Fruit fly (Drosophila melanogaster) whole organism, prepupa: ENCODE data around the gene CG4133.

Source experiments
- Blimp-1 ChIP-seq: fragments of 200-800 bp; sonication (Bioruptor generic); optimal IDR thresholded peaks from 3 replicates; lab custom pipeline; 2017; ENCODE audit warnings: missing biosample characterization, missing genetic modification characterization, mild to moderate bottlenecking, moderate library complexity, missing genetic modification reagents
- CG10631 ChIP-seq: fragments of 200-800 bp; sonication (Bioruptor generic); optimal IDR thresholded peaks from 2 replicates; lab custom pipeline; 2016; ENCODE audit warnings: missing biosample characterization, missing genetic modification characterization
- CG10669 ChIP-seq: fragments of 200-800 bp; sonication (Bioruptor generic); optimal IDR thresholded peaks from 3 replicates; lab custom pipeline; 2018; ENCODE audit warnings: missing biosample characterization, mild to moderate bottlenecking, missing genetic modification characterization, moderate library complexity
- CG11294 ChIP-seq: fragments of 200-800 bp; sonication (Bioruptor generic); IDR thresholded peaks from 2 replicates; pipeline ENCODE4 v1.3.6; 2022; ENCODE audit warnings: missing biosample characterization, missing genetic modification characterization
- CG11762 ChIP-seq: fragments of 200-800 bp; sonication (Bioruptor generic); optimal IDR thresholded peaks from 3 replicates; lab custom pipeline; 2016; ENCODE audit warnings: missing biosample characterization, missing genetic modification characterization; ENCODE audit not compliant: insufficient read depth
- CG1621 ChIP-seq: fragments of 200-800 bp; sonication (Bioruptor generic); optimal IDR thresholded peaks from 3 replicates; lab custom pipeline; 2018; ENCODE audit warnings: missing biosample characterization, mild to moderate bottlenecking, missing genetic modification characterization
- CG16779 ChIP-seq: fragments of 200-800 bp; sonication (Bioruptor generic); optimal IDR thresholded peaks from 3 replicates; lab custom pipeline; 2017; ENCODE audit warnings: missing biosample characterization, mild to moderate bottlenecking, missing genetic modification characterization
- CG31627 ChIP-seq: fragments of 200-800 bp; sonication (Bioruptor generic); optimal IDR thresholded peaks from 3 replicates; lab custom pipeline; 2016; ENCODE audit warnings: missing biosample characterization, missing genetic modification characterization
- CG34406 ChIP-seq: fragments of 200-800 bp; sonication (Bioruptor generic); optimal IDR thresholded peaks from 3 replicates; lab custom pipeline; 2016; ENCODE audit warnings: missing biosample characterization, missing genetic modification characterization
- CG3919 ChIP-seq: fragments of 200-800 bp; sonication (Bioruptor generic); optimal IDR thresholded peaks from 3 replicates; lab custom pipeline; 2016; ENCODE audit warnings: missing biosample characterization, missing genetic modification characterization
- CG6808 ChIP-seq: fragments of 200-800 bp; sonication (Bioruptor generic); optimal IDR thresholded peaks from 3 replicates; lab custom pipeline; 2017; ENCODE audit warnings: missing biosample characterization, missing genetic modification characterization, mild to moderate bottlenecking, moderate library complexity, missing genetic modification reagents
- CG7368 ChIP-seq: fragments of 200-800 bp; sonication (Bioruptor generic); optimal IDR thresholded peaks from 3 replicates; lab custom pipeline; 2016; ENCODE audit warnings: missing biosample characterization, missing genetic modification characterization
- CG8119 ChIP-seq: fragments of 200-800 bp; sonication (Bioruptor generic); IDR thresholded peaks from 3 replicates; pipeline ENCODE4 v1.3.6; 2022; ENCODE audit warnings: missing biosample characterization, missing genetic modification characterization
- CG8319 ChIP-seq: fragments of 200-800 bp; sonication (Bioruptor generic); optimal IDR thresholded peaks from 3 replicates; lab custom pipeline; 2016; ENCODE audit warnings: missing biosample characterization, missing genetic modification characterization
- CG8632 ChIP-seq: fragments of 200-800 bp; sonication (Bioruptor generic); optimal IDR thresholded peaks from 3 replicates; lab custom pipeline; 2016; ENCODE audit warnings: missing biosample characterization, missing genetic modification characterization
- CG9139 ChIP-seq: fragments of 200-800 bp; sonication (Bioruptor generic); optimal IDR thresholded peaks from 3 replicates; lab custom pipeline; 2017; ENCODE audit warnings: missing biosample characterization, mild to moderate bottlenecking, missing genetic modification characterization
- Eip75B ChIP-seq: fragments of 200-800 bp; sonication (Bioruptor generic); optimal IDR thresholded peaks from 3 replicates; lab custom pipeline; 2016; ENCODE audit warnings: missing biosample characterization, missing genetic modification characterization
- Ets21C ChIP-seq: fragments of 200-800 bp; sonication (Bioruptor generic); optimal IDR thresholded peaks from 3 replicates; lab custom pipeline; 2016; ENCODE audit warnings: missing biosample characterization, missing genetic modification characterization
- Hr38 ChIP-seq: sonication (Bioruptor generic); optimal IDR thresholded peaks from 2 replicates; lab custom pipeline; 2016; ENCODE audit warnings: missing biosample characterization, missing genetic modification characterization
- Hr39 ChIP-seq: fragments of 200-800 bp; sonication (Bioruptor generic); optimal IDR thresholded peaks from 2 replicates; lab custom pipeline; 2016; ENCODE audit warnings: missing biosample characterization, missing genetic modification characterization
- Lpt ChIP-seq: fragments of 200-800 bp; sonication (Bioruptor generic); optimal IDR thresholded peaks from 3 replicates; lab custom pipeline; 2016; ENCODE audit warnings: missing biosample characterization, missing genetic modification characterization
- Smox ChIP-seq: fragments of 200-800 bp; sonication (Bioruptor generic); optimal IDR thresholded peaks from 3 replicates; lab custom pipeline; 2016; ENCODE audit warnings: missing biosample characterization, missing genetic modification characterization
- Sox14 ChIP-seq: fragments of 200-800 bp; sonication (Bioruptor generic); optimal IDR thresholded peaks from 3 replicates; lab custom pipeline; 2016; ENCODE audit warnings: missing biosample characterization, missing genetic modification characterization
- achi ChIP-seq: fragments of 200-800 bp; sonication (Bioruptor generic); optimal IDR thresholded peaks from 3 replicates; lab custom pipeline; 2016; ENCODE audit warnings: missing biosample characterization, missing genetic modification characterization
- acj6 ChIP-seq: fragments of 200-800 bp; sonication (Bioruptor generic); optimal IDR thresholded peaks from 3 replicates; lab custom pipeline; 2016; ENCODE audit warnings: missing biosample characterization, missing genetic modification characterization
- dsx ChIP-seq: fragments of 200-800 bp; optimal IDR thresholded peaks from 3 replicates; lab custom pipeline; 2019; ENCODE audit warnings: missing biosample characterization, mild to moderate bottlenecking, missing genetic modification characterization, moderate library complexity; ENCODE audit not compliant: poor library complexity, severe bottlenecking
- esn ChIP-seq: fragments of 200-800 bp; sonication (Bioruptor generic); optimal IDR thresholded peaks from 2 replicates; lab custom pipeline; 2016; ENCODE audit warnings: missing biosample characterization, mild to moderate bottlenecking, missing genetic modification characterization, moderate library complexity
- fd59A ChIP-seq: fragments of 200-800 bp; sonication (Bioruptor generic); optimal IDR thresholded peaks from 2 replicates; lab custom pipeline; 2017; ENCODE audit warnings: missing biosample characterization, mild to moderate bottlenecking, missing genetic modification characterization, missing genetic modification reagents
- fkh ChIP-seq: fragments of 200-800 bp; sonication (Bioruptor generic); optimal IDR thresholded peaks from 3 replicates; lab custom pipeline; 2017; ENCODE audit warnings: missing biosample characterization, mild to moderate bottlenecking, missing genetic modification characterization, moderate library complexity
- lz ChIP-seq: fragments of 200-800 bp; sonication (Bioruptor generic); optimal IDR thresholded peaks from 3 replicates; lab custom pipeline; 2016; ENCODE audit warnings: missing biosample characterization, missing genetic modification characterization
- net ChIP-seq: fragments of 200-800 bp; sonication (Bioruptor generic); optimal IDR thresholded peaks from 3 replicates; lab custom pipeline; 2016; ENCODE audit warnings: missing biosample characterization, missing genetic modification characterization
- pdm3 ChIP-seq: fragments of 200-800 bp; sonication (Bioruptor generic); optimal IDR thresholded peaks from 3 replicates; lab custom pipeline; 2016; ENCODE audit warnings: missing biosample characterization, missing genetic modification characterization
- salr ChIP-seq, 2 experiments: fragments of 200-800 bp; sonication (Bioruptor generic); optimal IDR thresholded peaks; 3 replicates each; lab custom pipeline; 2016 to 2018; ENCODE audit warnings: missing biosample characterization in 2 of 2, missing genetic modification characterization in 2 of 2, mild to moderate bottlenecking in 1 of 2
- spab ChIP-seq: fragments of 200-800 bp; sonication (Bioruptor generic); optimal IDR thresholded peaks from 2 replicates; lab custom pipeline; 2017; ENCODE audit warnings: missing biosample characterization, mild to moderate bottlenecking, missing genetic modification characterization, missing genetic modification reagents
- svp ChIP-seq: fragments of 200-800 bp; sonication (Bioruptor generic); peaks from one replicate; lab custom pipeline; 2016; ENCODE audit warnings: missing biosample characterization, missing genetic modification characterization

Gene CG4133

dm6 chr2L:487719-488547, 32.6 kb downstream of the CG4133 start (continued):
- TF ChIP-seq Hr39 (GFP tag; lab: Kevin White, UChicago) (peak; percentile 70), salr (GFP tag; optimal IDR thresholded peaks at IDR 0.05; lab: Kevin White, UChicago) (peak in 1 of 2 experiments; percentile 18), Hr38 (GFP tag; lab: Kevin White, UChicago) (no peak), CG8319 (GFP tag; lab: Kevin White, UChicago) (peak; percentile 48), fd59A (GFP tag; lab: Kevin White, UChicago) (peak; percentile 13), Smox (GFP tag; lab: Kevin White, UChicago) (peak; percentile 62), CG10669 (GFP tag; lab: Kevin White, UChicago) (peak; percentile 57), Eip75B (GFP tag; lab: Kevin White, UChicago) (peak; percentile 75), CG6808 (GFP tag; lab: Kevin White, UChicago) (peak; percentile 40), acj6 (GFP tag; lab: Kevin White, UChicago) (peak; percentile 74), achi (peak; percentile 66), esn (GFP tag; lab: Kevin White, UChicago) (peak; percentile 76), Lpt (GFP tag; lab: Kevin White, UChicago) (no peak), CG9139 (GFP tag; lab: Kevin White, UChicago) (peak; percentile 39), CG8119 (peak; percentile 42; the same call in 2 of the 3 replicates), net (GFP tag; lab: Kevin White, UChicago) (peak; percentile 55), fkh (GFP tag; lab: Kevin White, UChicago) (no peak), CG11294 (GFP tag; lab: Robert Waterston, UW) (no peak), CG11762 (GFP tag; lab: Kevin White, UChicago) (peak; percentile 53), spab (GFP tag; lab: Kevin White, UChicago) (peak; percentile 26), CG16779 (tag; lab: Kevin White, UChicago) (peak; percentile 6), svp (no peak), CG7368 (GFP tag; lab: Kevin White, UChicago) (peak; percentile 50), CG1621 (no peak), CG34406 (peak; percentile 77), Sox14 (peak; percentile 48)

- TF ChIP-seq lz (GFP tag; lab: Kevin White, UChicago), result peak; percentile 14
- TF ChIP-seq Eip75B (GFP tag; lab: Kevin White, UChicago), result peak; percentile 17
- TF ChIP-seq CG31627 (GFP tag; lab: Kevin White, UChicago), result no peak
- TF ChIP-seq esn (GFP tag; lab: Kevin White, UChicago), result no peak
- TF ChIP-seq CG10631 (GFP tag; lab: Kevin White, UChicago), result peak; percentile 21
- TF ChIP-seq svp, result peak; percentile 86
- no peak for TF ChIP-seq CG3919 (GFP tag; lab: Kevin White, UChicago)
- peak; percentile 2 for TF ChIP-seq Blimp-1 (GFP tag; lab: Kevin White, UChicago)
- TF ChIP-seq CG8632 (GFP tag; lab: Kevin White, UChicago), result peak; percentile 28
- TF ChIP-seq dsx (GFP tag; lab: Kevin White, UChicago), result no peak
- TF ChIP-seq CG10669 (GFP tag; lab: Kevin White, UChicago), result peak; percentile 16
- no peak for TF ChIP-seq pdm3 (GFP tag; lab: Kevin White, UChicago)
- TF ChIP-seq CG8119, result 0 out of 3 replicates have a peak, but pooled peaks have one; percentile 10
- TF ChIP-seq Ets21C (GFP tag; lab: Kevin White, UChicago), result no peak
Measured at dm6 chr2L:488548-489100, 33.3 kb downstream of the CG4133 start.
